Fruit fly (Drosophila melanogaster) whole organism, embryonic: Measurements from ENCODE around the gene anchor.
A peak's percentile ranks its signal among the peaks of the same experiment; 100 is the strongest.

Experiments used
- Ada2b ChIP-seq: fragments of 200-800 bp; sonication (Bioruptor generic); IDR thresholded peaks from 2 replicates; pipeline ENCODE4 v1.3.6; 2022; ENCODE audit warnings: missing biosample characterization, missing genetic modification characterization
- Adf1 ChIP-seq: fragments of 200-800 bp; sonication (Bioruptor generic); IDR thresholded peaks from 2 replicates; pipeline ENCODE4 v1.3.6; 2022; ENCODE audit warnings: missing biosample characterization, missing genetic modification characterization
- Bdp1 ChIP-seq: fragments of 200-800 bp; sonication (Bioruptor generic); optimal IDR thresholded peaks from 3 replicates; lab custom pipeline; 2016; ENCODE audit warnings: missing biosample characterization, missing genetic modification characterization
- C15 ChIP-seq: fragments of 200-800 bp; sonication (Bioruptor generic); IDR thresholded peaks from 3 replicates; pipeline ENCODE4 v1.3.6; 2022; ENCODE audit warnings: missing biosample characterization, missing genetic modification characterization
- CG10366 ChIP-seq: fragments of 200-800 bp; sonication (Bioruptor generic); IDR thresholded peaks from 2 replicates; pipeline ENCODE4 v1.3.6; 2022; ENCODE audit warnings: missing biosample characterization, missing genetic modification characterization
- CG10431 ChIP-seq: fragments of 200-800 bp; sonication (Bioruptor generic); optimal IDR thresholded peaks from 3 replicates; lab custom pipeline; 2018; ENCODE audit warnings: missing biosample characterization, mild to moderate bottlenecking, missing genetic modification characterization
- CG10654 ChIP-seq: fragments of 200-800 bp; sonication (Bioruptor generic); optimal IDR thresholded peaks from 2 replicates; lab custom pipeline; 2016; ENCODE audit warnings: missing biosample characterization, missing genetic modification characterization
- CG13296 ChIP-seq: fragments of 200-800 bp; sonication (Bioruptor generic); optimal IDR thresholded peaks from 3 replicates; lab custom pipeline; 2018; ENCODE audit warnings: missing biosample characterization, mild to moderate bottlenecking, missing genetic modification characterization
- CG17186 ChIP-seq: fragments of 200-800 bp; sonication (Bioruptor generic); optimal IDR thresholded peaks from 3 replicates; lab custom pipeline; 2017; ENCODE audit warnings: missing biosample characterization, missing genetic modification reagents, missing genetic modification characterization
- CG17829 ChIP-seq: fragments of 200-800 bp; optimal IDR thresholded peaks from 2 replicates; lab custom pipeline; 2019; ENCODE audit warnings: missing biosample characterization, mild to moderate bottlenecking, missing genetic modification characterization, moderate library complexity
- CG17912 ChIP-seq: fragments of 200-800 bp; sonication (Bioruptor generic); optimal IDR thresholded peaks from 2 replicates; lab custom pipeline; 2018; ENCODE audit warnings: missing biosample characterization, mild to moderate bottlenecking, missing genetic modification characterization
- CG2120 ChIP-seq: fragments of 200-800 bp; sonication (Bioruptor generic); optimal IDR thresholded peaks from 3 replicates; lab custom pipeline; 2016; ENCODE audit warnings: missing biosample characterization, missing genetic modification characterization
- CG32532 ChIP-seq: fragments of 200-800 bp; sonication (Bioruptor generic); IDR thresholded peaks from 2 replicates; pipeline ENCODE4 v1.3.6; 2022; ENCODE audit warnings: missing biosample characterization, missing genetic modification characterization
- CG33213 ChIP-seq: fragments of 200-800 bp; sonication (Bioruptor generic); optimal IDR thresholded peaks from 3 replicates; lab custom pipeline; 2016; ENCODE audit warnings: missing biosample characterization, missing genetic modification characterization
- CG4820 ChIP-seq: fragments of 200-800 bp; sonication (Bioruptor generic); optimal IDR thresholded peaks from 3 replicates; lab custom pipeline; 2016; ENCODE audit warnings: missing biosample characterization, missing genetic modification characterization
- CG5180 ChIP-seq: fragments of 200-800 bp; sonication (Bioruptor generic); optimal IDR thresholded peaks from 3 replicates; lab custom pipeline; 2017; ENCODE audit warnings: missing biosample characterization, missing genetic modification characterization, mild to moderate bottlenecking, moderate library complexity, missing genetic modification reagents
- CG6765 ChIP-seq: fragments of 200-800 bp; sonication (Bioruptor generic); optimal IDR thresholded peaks from 3 replicates; lab custom pipeline; 2017; ENCODE audit warnings: missing biosample characterization, mild to moderate bottlenecking, missing genetic modification characterization
- CG6791 ChIP-seq: fragments of 200-800 bp; sonication (Bioruptor generic); IDR thresholded peaks from 3 replicates; pipeline ENCODE4 v1.3.6; 2022; ENCODE audit warnings: missing biosample characterization, missing genetic modification characterization; ENCODE audit not compliant: partially characterized antibody
- CG7271 ChIP-seq: fragments of 200-800 bp; sonication (Bioruptor generic); optimal IDR thresholded peaks from 2 replicates; lab custom pipeline; 2018; ENCODE audit warnings: missing biosample characterization, mild to moderate bottlenecking, missing genetic modification characterization, moderate library complexity
- CG8089 ChIP-seq: fragments of 200-800 bp; sonication (Bioruptor generic); optimal IDR thresholded peaks from 3 replicates; lab custom pipeline; 2016; ENCODE audit warnings: missing biosample characterization, missing genetic modification characterization
- Chrac-16 ChIP-seq: fragments of 200-800 bp; sonication (Bioruptor generic); optimal IDR thresholded peaks from 3 replicates; lab custom pipeline; 2016; ENCODE audit warnings: missing biosample characterization, missing genetic modification characterization
- D19A ChIP-seq: fragments of 200-800 bp; optimal IDR thresholded peaks from 3 replicates; lab custom pipeline; 2019; ENCODE audit warnings: missing biosample characterization, mild to moderate bottlenecking, missing genetic modification characterization, moderate library complexity
- Dek ChIP-seq: fragments of 200-800 bp; sonication (Bioruptor generic); optimal IDR thresholded peaks from 3 replicates; lab custom pipeline; 2019; ENCODE audit warnings: missing biosample characterization, mild to moderate bottlenecking, missing genetic modification characterization, moderate library complexity
- Doc2 ChIP-seq: fragments of 200-800 bp; sonication (Bioruptor generic); IDR thresholded peaks from 2 replicates; pipeline ENCODE4 v1.3.6; 2022; ENCODE audit warnings: missing biosample characterization, missing genetic modification characterization
- Fer1 ChIP-seq: fragments of 200-800 bp; sonication (Bioruptor generic); optimal IDR thresholded peaks from 2 replicates; lab custom pipeline; 2017; ENCODE audit warnings: missing biosample characterization, mild to moderate bottlenecking, missing genetic modification characterization
- Fer3 ChIP-seq: fragments of 200-800 bp; sonication (Bioruptor generic); optimal IDR thresholded peaks from 2 replicates; lab custom pipeline; 2018; ENCODE audit warnings: missing biosample characterization, mild to moderate bottlenecking, missing genetic modification characterization, moderate library complexity
- H15 ChIP-seq: fragments of 200-800 bp; sonication (Bioruptor generic); IDR thresholded peaks from 3 replicates; pipeline ENCODE4 v1.3.6; 2022; ENCODE audit warnings: missing biosample characterization, missing genetic modification characterization
- HLHmδ ChIP-seq: fragments of 200-800 bp; sonication (Bioruptor generic); optimal IDR thresholded peaks from 2 replicates; lab custom pipeline; 2018; ENCODE audit warnings: missing biosample characterization, mild to moderate bottlenecking, missing genetic modification characterization, moderate library complexity
- Hand ChIP-seq: fragments of 200-800 bp; sonication (Bioruptor generic); optimal IDR thresholded peaks from 2 replicates; lab custom pipeline; 2017; ENCODE audit warnings: mild to moderate bottlenecking, missing biosample characterization, missing genetic modification reagents, missing genetic modification characterization
- Lim3 ChIP-seq: fragments of 200-800 bp; sonication (Bioruptor generic); IDR thresholded peaks from 2 replicates; pipeline ENCODE4 v1.3.6; 2022; ENCODE audit warnings: missing biosample characterization, missing genetic modification characterization
- Meics ChIP-seq: fragments of 200-800 bp; sonication (Bioruptor generic); optimal IDR thresholded peaks from 2 replicates; lab custom pipeline; 2017; ENCODE audit warnings: missing biosample characterization, mild to moderate bottlenecking, missing genetic modification characterization
- NC2β ChIP-seq: fragments of 200-800 bp; sonication (Bioruptor generic); optimal IDR thresholded peaks from 2 replicates; lab custom pipeline; 2016; ENCODE audit warnings: missing biosample characterization, missing genetic modification characterization
- Oaz ChIP-seq: fragments of 200-800 bp; sonication (Bioruptor generic); IDR thresholded peaks from 2 replicates; pipeline ENCODE4 v1.3.6; 2022; ENCODE audit warnings: missing biosample characterization, missing genetic modification characterization
- Ssrp ChIP-seq: fragments of 200-800 bp; sonication (Bioruptor generic); optimal IDR thresholded peaks from 2 replicates; lab custom pipeline; 2018; ENCODE audit warnings: missing biosample characterization, mild to moderate bottlenecking, missing genetic modification characterization, moderate library complexity
- Vsx1 ChIP-seq: fragments of 200-800 bp; sonication (Bioruptor generic); optimal IDR thresholded peaks from 2 replicates; lab custom pipeline; 2017; ENCODE audit warnings: missing biosample characterization, mild to moderate bottlenecking, missing genetic modification characterization, missing genetic modification reagents
- bcd ChIP-seq: fragments of 200-800 bp; sonication (Bioruptor generic); optimal IDR thresholded peaks from 2 replicates; lab custom pipeline; 2017; ENCODE audit warnings: missing biosample characterization, mild to moderate bottlenecking, missing genetic modification characterization
- chif ChIP-seq, 2 experiments: fragments of 200-800 bp; sonication (Bioruptor generic); optimal IDR thresholded peaks; 3 replicates each; lab custom pipeline; 2016; ENCODE audit warnings: missing biosample characterization in 2 of 2, missing genetic modification characterization in 2 of 2
- chn ChIP-seq: fragments of 200-800 bp; sonication (Bioruptor generic); optimal IDR thresholded peaks from 2 replicates; lab custom pipeline; 2016; ENCODE audit warnings: missing biosample characterization, missing genetic modification characterization
- crc ChIP-seq: fragments of 200-800 bp; sonication (Bioruptor generic); optimal IDR thresholded peaks from 2 replicates; lab custom pipeline; 2016; ENCODE audit warnings: missing biosample characterization, missing genetic modification characterization
- dan ChIP-seq: fragments of 200-800 bp; sonication (Bioruptor generic); IDR thresholded peaks from 2 replicates; pipeline ENCODE4 v1.3.6; 2022; ENCODE audit warnings: missing biosample characterization, missing genetic modification characterization
- disco-r ChIP-seq: fragments of 200-800 bp; sonication (Bioruptor generic); optimal IDR thresholded peaks from 2 replicates; lab custom pipeline; 2016; ENCODE audit warnings: missing biosample characterization, missing genetic modification characterization
- dm ChIP-seq: fragments of 200-800 bp; sonication (Bioruptor generic); optimal IDR thresholded peaks from 3 replicates; lab custom pipeline; 2016; ENCODE audit warnings: missing biosample characterization, missing genetic modification characterization
- en ChIP-seq: fragments of 200-800 bp; sonication (Bioruptor generic); optimal IDR thresholded peaks from 2 replicates; lab custom pipeline; 2016; ENCODE audit warnings: missing biosample characterization, missing genetic modification characterization
- fd3F ChIP-seq: fragments of 200-800 bp; sonication (Bioruptor generic); optimal IDR thresholded peaks from 2 replicates; lab custom pipeline; 2018; ENCODE audit warnings: missing biosample characterization, mild to moderate bottlenecking, missing genetic modification characterization, moderate library complexity
- gcm2 ChIP-seq: fragments of 200-800 bp; sonication (Bioruptor generic); optimal IDR thresholded peaks from 2 replicates; lab custom pipeline; 2016; ENCODE audit warnings: missing biosample characterization, missing genetic modification characterization
- her ChIP-seq: fragments of 200-800 bp; sonication (Bioruptor generic); optimal IDR thresholded peaks from 2 replicates; lab custom pipeline; 2016; ENCODE audit warnings: missing biosample characterization, missing genetic modification characterization
- hth ChIP-seq: fragments of >200 bp; optimal IDR thresholded peaks from 2 replicates; lab custom pipeline; 2017; ENCODE audit warnings: inconsistent platforms
- jigr1 ChIP-seq: fragments of 200-800 bp; sonication (Bioruptor generic); IDR thresholded peaks from 3 replicates; pipeline ENCODE4 v1.3.6; 2022; ENCODE audit warnings: missing biosample characterization, missing genetic modification characterization
- lbe ChIP-seq: fragments of 200-800 bp; sonication (Bioruptor generic); optimal IDR thresholded peaks from 2 replicates; lab custom pipeline; 2016; ENCODE audit warnings: missing biosample characterization, mild to moderate bottlenecking, missing genetic modification characterization
- pho ChIP-seq: fragments of 200-800 bp; sonication (Bioruptor generic); optimal IDR thresholded peaks from 2 replicates; lab custom pipeline; 2016; ENCODE audit warnings: missing biosample characterization, missing genetic modification characterization
- tup ChIP-seq: fragments of 200-800 bp; sonication (Bioruptor generic); optimal IDR thresholded peaks from 2 replicates; lab custom pipeline; 2016; ENCODE audit warnings: missing biosample characterization, mild to moderate bottlenecking, missing genetic modification characterization, moderate library complexity
- twi ChIP-seq: fragments of 200-800 bp; optimal IDR thresholded peaks from 2 replicates; lab custom pipeline; 2019; ENCODE audit warnings: missing biosample characterization, mild to moderate bottlenecking, missing genetic modification characterization, moderate library complexity
- zfh1 ChIP-seq: fragments of 200-800 bp; sonication (Bioruptor generic); IDR thresholded peaks from 3 replicates; pipeline ENCODE4 v1.3.6; 2022; ENCODE audit warnings: missing biosample characterization, missing genetic modification characterization

Gene anchor

DNA sequence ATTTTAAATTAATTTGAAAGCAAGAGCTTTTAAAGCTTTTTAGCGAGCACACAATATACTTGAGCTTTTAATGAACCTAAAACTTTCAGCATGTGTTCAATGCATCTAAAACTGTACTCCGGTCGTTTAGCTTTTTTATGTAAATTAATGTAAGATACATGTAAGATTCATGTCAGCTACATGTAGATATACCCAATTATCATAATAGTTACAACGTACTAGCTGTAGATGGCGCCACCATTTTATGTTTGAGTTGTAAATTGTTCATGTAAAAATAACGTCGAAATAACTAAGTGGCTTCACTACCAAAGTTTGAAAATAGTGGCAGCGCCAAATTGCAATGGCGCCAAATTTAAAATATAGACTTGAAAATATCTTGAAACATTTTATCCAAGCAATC, 24.7 kb upstream of the anchor start:
- TF ChIP-seq hth (lab: Kevin White, UChicago) (no peak), Fer1 (GFP tag; lab: Kevin White, UChicago) (peak; percentile 5), NC2β (GFP tag; lab: Kevin White, UChicago) (no peak), C15 (GFP tag; lab: Robert Waterston, UW) (no peak), crc (GFP tag; lab: Kevin White, UChicago) (no peak), Ssrp (tag; lab: Kevin White, UChicago) (no peak), Dek (tag; lab: Kevin White, UChicago) (no peak), zfh1 (no peak), CG2120 (GFP tag; lab: Kevin White, UChicago) (peak; percentile 50), Fer3 (tag; lab: Kevin White, UChicago) (no peak), twi (tag; lab: Kevin White, UChicago) (no peak), Meics (no peak), chn (GFP tag; lab: Kevin White, UChicago) (no peak), D19A (tag; lab: Kevin White, UChicago) (no peak), fd3F (GFP tag; lab: Kevin White, UChicago) (no peak), gcm2 (GFP tag; lab: Kevin White, UChicago) (no peak), Oaz (GFP tag; lab: Robert Waterston, UW) (no peak), lbe (GFP tag; lab: Kevin White, UChicago) (peak; percentile 66), CG10654 (GFP tag; lab: Kevin White, UChicago) (no peak), Bdp1 (no peak), CG7271 (tag; lab: Kevin White, UChicago) (no peak), Adf1 (GFP tag; lab: Robert Waterston, UW) (no peak), CG13296 (no peak), CG6765 (GFP tag; lab: Kevin White, UChicago) (no peak), HLHmδ (GFP tag; lab: Kevin White, UChicago) (no peak), tup (GFP tag; lab: Kevin White, UChicago) (no peak), CG17912 (GFP tag; lab: Kevin White, UChicago) (no peak), disco-r (no peak), CG5180 (GFP tag; lab: Kevin White, UChicago) (no peak), CG4820 (GFP tag; lab: Kevin White, UChicago) (no peak), dm (GFP tag; lab: Kevin White, UChicago) (no peak), CG8089 (GFP tag; lab: Kevin White, UChicago) (no peak), Chrac-16 (GFP tag; lab: Kevin White, UChicago) (no peak), her (GFP tag; lab: Kevin White, UChicago) (no peak), Lim3 (GFP tag; lab: Robert Waterston, UW) (no peak), CG32532 (GFP tag; lab: Robert Waterston, UW) (0 out of 2 replicates have a peak, but pooled peaks have one; percentile 13), H15 (no peak), jigr1 (GFP tag; lab: Robert Waterston, UW) (no peak), Ada2b (GFP tag; lab: Robert Waterston, UW) (no peak), en (GFP tag; lab: Kevin White, UChicago) (no peak), CG10431 (no peak), CG10366 (GFP tag; lab: Robert Waterston, UW) (no peak), pho (GFP tag; lab: Kevin White, UChicago) (peak; percentile 41), bcd (GFP tag; lab: Kevin White, UChicago) (no peak), CG6791 (GFP tag; lab: Robert Waterston, UW) (peak; percentile 55), CG17829 (tag; lab: Kevin White, UChicago) (peak; percentile 30), CG17186 (GFP tag; lab: Kevin White, UChicago) (no peak), CG33213 (peak; percentile 56), Doc2 (GFP tag; lab: Robert Waterston, UW) (no peak), Hand (GFP tag; lab: Kevin White, UChicago) (no peak), Vsx1 (GFP tag; lab: Kevin White, UChicago) (peak; percentile 57), dan (GFP tag; lab: Robert Waterston, UW) (no peak), chif (GFP tag; optimal IDR thresholded peaks at IDR 0.05; lab: Kevin White, UChicago) (peak in 1 of 2 experiments; percentile 22)
